Worm (Caenorhabditis elegans): ENCODE results near the gene ctsa-4.1.

DNA sequence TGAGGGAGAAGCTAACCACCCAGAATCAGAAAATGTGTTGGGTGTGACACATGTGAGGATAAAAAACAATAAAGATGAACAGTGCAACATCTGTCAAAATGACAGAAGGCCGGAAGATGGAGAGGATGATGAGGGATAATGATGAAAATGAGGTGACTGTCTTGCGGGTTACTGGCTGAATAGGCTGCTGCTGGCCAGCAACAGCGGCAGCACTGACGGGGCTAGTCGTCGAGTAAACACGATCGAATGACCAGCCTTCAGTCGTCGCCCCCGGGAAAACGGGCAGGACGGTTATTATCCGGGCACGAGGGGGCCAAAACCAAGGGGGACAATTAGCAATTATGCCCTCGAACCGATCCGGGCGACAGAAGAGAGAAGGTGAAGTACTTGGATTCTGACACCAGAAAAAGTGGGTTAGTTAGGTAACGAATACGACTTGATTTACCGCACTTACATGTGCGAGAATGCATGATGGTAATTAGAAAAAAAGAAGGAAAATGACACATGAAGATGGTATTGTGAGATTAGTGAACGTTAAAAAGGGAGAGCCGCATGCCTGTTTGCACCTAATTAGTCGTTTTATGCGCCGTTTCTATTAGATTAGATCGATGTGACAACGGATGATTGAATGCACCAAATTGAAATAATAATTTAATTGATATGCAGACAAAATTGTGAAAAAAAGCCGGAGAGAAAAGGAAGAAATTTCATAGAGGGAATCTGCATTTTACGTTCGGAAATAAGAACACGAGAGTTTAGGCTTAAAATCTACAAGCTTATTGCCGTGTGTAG lies 45.1 kb downstream of the ctsa-4.1 start:
- TF ChIP-seq ets-4 (GFP tag; optimal IDR thresholded peaks at IDR 0.05): no peak
- no peak for TF ChIP-seq F23B12.7 (tag; optimal IDR thresholded peaks at IDR 0.05; ENCODE audit: insufficient read depth)
